Worm (Caenorhabditis elegans) whole organism, L1 larva: ENCODE data around the gene cnnm-2.

Source experiments
- ceh-82 ChIP-seq, 3 experiments: fragments of 150-350 bp in 1 of 3; sonication (generic microtip) in 2 of 3; optimal IDR thresholded peaks; 2 replicates each; lab custom pipeline; 2014 to 2017; ENCODE audit warnings: missing biosample characterization in 3 of 3, missing genetic modification characterization in 3 of 3
- fos-1 ChIP-seq: fragments of 150-350 bp; optimal IDR thresholded peaks from 2 replicates; lab custom pipeline; 2014; ENCODE audit warnings: missing biosample characterization, missing genetic modification characterization
- nhr-11 ChIP-seq: fragments of 150-350 bp; optimal IDR thresholded peaks from 2 replicates; lab custom pipeline; 2014; ENCODE audit warnings: missing biosample characterization, missing genetic modification characterization
- nhr-12 ChIP-seq: sonication (generic microtip); optimal IDR thresholded peaks from 2 replicates; lab custom pipeline; 2017; ENCODE audit warnings: missing biosample characterization, missing genetic modification characterization
- rnt-1 ChIP-seq: sonication (generic microtip); optimal IDR thresholded peaks from 2 replicates; lab custom pipeline; 2016; ENCODE audit warnings: mild to moderate bottlenecking, missing genetic modification characterization, moderate library complexity, missing compliant biosample characterization
- ztf-4 ChIP-seq: fragments of 150-350 bp; optimal IDR thresholded peaks from 2 replicates; lab custom pipeline; 2014; ENCODE audit warnings: missing biosample characterization, missing genetic modification characterization

- TF ChIP-seq nhr-11 (tag; lab: Kevin White, UChicago), result no peak
- TF ChIP-seq ztf-4 (tag; lab: Kevin White, UChicago), result no peak
- TF ChIP-seq rnt-1 (tag; lab: Kevin White, UChicago), result no peak
- no peak for TF ChIP-seq fos-1 (tag; lab: Kevin White, UChicago)
- TF ChIP-seq ceh-82 (tag; optimal IDR thresholded peaks at IDR 0.05; lab: Kevin White, UChicago), result no peak
- no peak for TF ChIP-seq nhr-12 (tag; lab: Kevin White, UChicago)
Observed at ce11 chrX:8843988-8844387, 32.1 kb downstream of the cnnm-2 start, which contains the start of gene ubc-23.
